4 worm cellular contexts compared by ENCODE assay signal in genomic region chrX:14026893-14027292, ce11.
TF ChIP-seq lines count a peak whose summit lies in the region.

No protein-coding gene starts in this region.

TF ChIP-seq in whole organism, early embryonic, 17 proteins besides CTCF, POLR2A, EP300 and RAD21:
- TF ChIP-seq aly-1 (tag; optimal IDR thresholded peaks at IDR 0.05; lab: Kevin White, UChicago) = peak; percentile 67
- peak; percentile 70 for TF ChIP-seq hmg-4 (GFP tag; optimal IDR thresholded peaks at IDR 0.05; lab: Kevin White, UChicago)
- TF ChIP-seq F13C5.2 (tag; optimal IDR thresholded peaks at IDR 0.05; lab: Kevin White, UChicago) = no peak
- no peak for TF ChIP-seq scrt-1 (GFP tag; IDR thresholded peaks at IDR 0.05; lab: Robert Waterston, UW)
- peak; percentile 58; the same call in 1 of the 2 replicates for TF ChIP-seq sea-1 (GFP tag; conservative IDR thresholded peaks at IDR 0.05; lab: Robert Waterston, UW)
- no peak for TF ChIP-seq tra-4 (tag; optimal IDR thresholded peaks at IDR 0.05; lab: Kevin White, UChicago)
- peak; percentile 29 for TF ChIP-seq ets-7 (tag; optimal IDR thresholded peaks at IDR 0.05; lab: Kevin White, UChicago)
- TF ChIP-seq hnd-1 (tag; optimal IDR thresholded peaks at IDR 0.05; lab: Kevin White, UChicago) = no peak
- TF ChIP-seq ama-1 (optimal IDR thresholded peaks at IDR 0.05; lab: Kevin White, UChicago) = no peak

TF ChIP-seq in whole organism, late embryonic, 69 proteins besides CTCF, POLR2A, EP300 and RAD21:
- peak; percentile 30 for TF ChIP-seq unc-55 (GFP tag; optimal IDR thresholded peaks at IDR 0.05; lab: Kevin White, UChicago)
- no peak for TF ChIP-seq fkh-10 (GFP tag; optimal IDR thresholded peaks at IDR 0.05; lab: Kevin White, UChicago)
- TF ChIP-seq hlh-6 (tag; optimal IDR thresholded peaks at IDR 0.05; lab: Kevin White, UChicago) = peak; percentile 54
- no peak for TF ChIP-seq fax-1 (tag; optimal IDR thresholded peaks at IDR 0.05; lab: Kevin White, UChicago)
- TF ChIP-seq ceh-31 (tag; optimal IDR thresholded peaks at IDR 0.05; lab: Kevin White, UChicago) = peak; percentile 13
- TF ChIP-seq syd-9 (tag; optimal IDR thresholded peaks at IDR 0.05; lab: Kevin White, UChicago) = no peak
- TF ChIP-seq Y22D7AL.16 (tag; optimal IDR thresholded peaks at IDR 0.05; lab: Kevin White, UChicago) = no peak
- peak; percentile 29 for TF ChIP-seq hlh-8 (tag; optimal IDR thresholded peaks at IDR 0.05; lab: Kevin White, UChicago)
- TF ChIP-seq sdc-2 (tag; optimal IDR thresholded peaks at IDR 0.05; lab: Kevin White, UChicago) = peak; percentile 75
- peak; percentile 55 for TF ChIP-seq hlh-30 (tag; optimal IDR thresholded peaks at IDR 0.05; lab: Kevin White, UChicago; ENCODE audit: insufficient read depth)
- no peak for TF ChIP-seq pqm-1 (tag; optimal IDR thresholded peaks at IDR 0.05; lab: Kevin White, UChicago)
- TF ChIP-seq rnt-1 (tag; optimal IDR thresholded peaks at IDR 0.05; lab: Kevin White, UChicago) = no peak
- TF ChIP-seq ref-2 (tag; optimal IDR thresholded peaks at IDR 0.05; lab: Kevin White, UChicago) = peak; percentile 78
- peak; percentile 30 for TF ChIP-seq fkh-6 (tag; optimal IDR thresholded peaks at IDR 0.05; lab: Kevin White, UChicago)
- TF ChIP-seq tbx-2 (tag; optimal IDR thresholded peaks at IDR 0.05; lab: Kevin White, UChicago) = peak; percentile 14
- TF ChIP-seq ceh-34 (tag; optimal IDR thresholded peaks at IDR 0.05; lab: Kevin White, UChicago) = peak; percentile 23
- no peak for TF ChIP-seq pros-1 (tag; optimal IDR thresholded peaks at IDR 0.05; lab: Kevin White, UChicago)
- TF ChIP-seq unc-86 (tag; optimal IDR thresholded peaks at IDR 0.05; lab: Kevin White, UChicago) = no peak
- peak; percentile 6 for TF ChIP-seq ceh-2 (tag; optimal IDR thresholded peaks at IDR 0.05; lab: Kevin White, UChicago)

TF ChIP-seq in whole organism, mixed stage, embryonic, 35 proteins besides CTCF, POLR2A, EP300 and RAD21:
- no peak for TF ChIP-seq elt-3 (tag; optimal IDR thresholded peaks at IDR 0.05; lab: Kevin White, UChicago)
- TF ChIP-seq sptf-1 (tag; optimal IDR thresholded peaks at IDR 0.05; lab: Kevin White, UChicago) = peak; percentile 38
- no peak for TF ChIP-seq M03D4.4 (tag; optimal IDR thresholded peaks at IDR 0.05; lab: Kevin White, UChicago)
- peak; percentile 43 for TF ChIP-seq cnd-1 (tag; optimal IDR thresholded peaks at IDR 0.05; lab: Kevin White, UChicago)
- TF ChIP-seq mls-2 (tag; optimal IDR thresholded peaks at IDR 0.05; lab: Kevin White, UChicago) = no peak
- TF ChIP-seq bed-3 (GFP tag; optimal IDR thresholded peaks at IDR 0.05; lab: Kevin White, UChicago) = no peak
- TF ChIP-seq hlh-1 (tag; optimal IDR thresholded peaks at IDR 0.05; lab: Kevin White, UChicago) = peak; percentile 57
- no peak for TF ChIP-seq nhr-12 (tag; optimal IDR thresholded peaks at IDR 0.05; lab: Kevin White, UChicago)
- TF ChIP-seq nhr-2 (tag; optimal IDR thresholded peaks at IDR 0.05; lab: Kevin White, UChicago) = peak; percentile 83
- no peak for TF ChIP-seq zip-8 (tag; optimal IDR thresholded peaks at IDR 0.05; lab: Kevin White, UChicago)

TF ChIP-seq in whole organism, young adult, 124 proteins besides CTCF, POLR2A, EP300 and RAD21:
- TF ChIP-seq ama-1 (optimal IDR thresholded peaks at IDR 0.05; lab: Kevin White, UChicago) (no peak), ama-1 (GFP tag; optimal IDR thresholded peaks at IDR 0.05; lab: Kevin White, UChicago) (no peak), mel-28 (tag; optimal IDR thresholded peaks at IDR 0.05; lab: Kevin White, UChicago; ENCODE audit: borderline replicate concordance) (no peak), zfh-2 (GFP tag; conservative IDR thresholded peaks at IDR 0.05; lab: Robert Waterston, UW) (peak; percentile 34; the same call in 1 of the 2 replicates)
